Fruit fly (Drosophila melanogaster): ENCODE results near the gene CG13023.

CG13023 gene

DNA sequence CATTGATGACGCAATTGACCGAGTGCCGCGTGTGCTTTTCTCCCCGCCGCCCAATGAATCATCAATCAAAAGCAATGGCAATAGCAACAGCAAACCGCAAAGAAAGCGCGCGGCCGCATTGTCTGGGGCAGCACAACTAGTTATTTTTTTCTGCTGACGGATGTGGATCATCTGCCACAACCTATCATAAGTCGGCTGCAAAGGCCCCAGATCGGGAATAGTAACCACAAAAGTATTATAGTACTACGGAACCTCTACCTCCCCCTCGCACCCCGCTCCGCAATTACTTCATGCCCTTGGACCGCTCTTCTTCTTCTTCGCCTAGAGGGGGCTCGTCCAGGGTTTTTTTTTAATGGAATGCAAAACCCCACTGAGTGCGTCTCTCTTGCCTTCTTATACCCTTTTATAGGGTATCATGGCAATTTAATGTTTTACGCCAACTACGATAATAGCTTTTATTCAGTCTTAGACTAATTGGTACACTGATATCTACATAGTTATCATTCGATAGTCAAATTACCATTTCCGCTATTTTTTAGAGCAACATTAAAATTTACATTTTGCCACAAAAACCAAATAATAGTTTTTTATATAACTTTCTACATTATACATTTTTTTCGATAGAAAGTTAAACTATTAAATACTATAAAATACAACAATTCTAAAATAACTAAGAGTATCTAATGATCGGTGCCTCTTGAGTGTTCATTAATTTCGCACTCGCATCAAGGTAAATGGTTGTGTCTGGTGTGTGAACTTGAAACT, 29.0 kb upstream of the CG13023 start (continued):
- TF ChIP-seq unpg (GFP tag; optimal IDR thresholded peaks at IDR 0.05), result no peak
- peak; percentile 48 for TF ChIP-seq CG17385 (GFP tag; optimal IDR thresholded peaks at IDR 0.05)
- TF ChIP-seq pan (optimal IDR thresholded peaks at IDR 0.05), result no peak
- no peak for TF ChIP-seq pan (GFP tag; optimal IDR thresholded peaks at IDR 0.05 in 1 of 2, IDR thresholded peaks at IDR 0.05 in 1 of 2)
- TF ChIP-seq CG15696 (tag; optimal IDR thresholded peaks at IDR 0.05), result no peak
- no peak for TF ChIP-seq Ets97D (GFP tag; optimal IDR thresholded peaks at IDR 0.05)
- no peak for TF ChIP-seq ranshi (GFP tag; IDR thresholded peaks at IDR 0.05)
- TF ChIP-seq CG10366 (GFP tag; IDR thresholded peaks at IDR 0.05), result no peak
- TF ChIP-seq CG6175 (GFP tag; IDR thresholded peaks at IDR 0.05), result no peak
- TF ChIP-seq cad (GFP tag; optimal IDR thresholded peaks at IDR 0.05), result no peak
- TF ChIP-seq D19A (tag; optimal IDR thresholded peaks at IDR 0.05), result peak; percentile 92
- no peak for TF ChIP-seq CG7963 (GFP tag; IDR thresholded peaks at IDR 0.05; ENCODE audit: partially characterized antibody)
- no peak for TF ChIP-seq Ada2b (GFP tag; IDR thresholded peaks at IDR 0.05)
- no peak for TF ChIP-seq br (optimal IDR thresholded peaks at IDR 0.05)
- no peak for TF ChIP-seq CG31388 (GFP tag; optimal IDR thresholded peaks at IDR 0.05)
- no peak for TF ChIP-seq Gsc (GFP tag; IDR thresholded peaks at IDR 0.05)
- TF ChIP-seq CG4854 (GFP tag; optimal IDR thresholded peaks at IDR 0.05), result no peak
- TF ChIP-seq CG17829 (tag; optimal IDR thresholded peaks at IDR 0.05), result no peak
- TF ChIP-seq CG18599 (GFP tag; optimal IDR thresholded peaks at IDR 0.05), result no peak
- no peak for TF ChIP-seq al (GFP tag; IDR thresholded peaks at IDR 0.05)

DNA sequence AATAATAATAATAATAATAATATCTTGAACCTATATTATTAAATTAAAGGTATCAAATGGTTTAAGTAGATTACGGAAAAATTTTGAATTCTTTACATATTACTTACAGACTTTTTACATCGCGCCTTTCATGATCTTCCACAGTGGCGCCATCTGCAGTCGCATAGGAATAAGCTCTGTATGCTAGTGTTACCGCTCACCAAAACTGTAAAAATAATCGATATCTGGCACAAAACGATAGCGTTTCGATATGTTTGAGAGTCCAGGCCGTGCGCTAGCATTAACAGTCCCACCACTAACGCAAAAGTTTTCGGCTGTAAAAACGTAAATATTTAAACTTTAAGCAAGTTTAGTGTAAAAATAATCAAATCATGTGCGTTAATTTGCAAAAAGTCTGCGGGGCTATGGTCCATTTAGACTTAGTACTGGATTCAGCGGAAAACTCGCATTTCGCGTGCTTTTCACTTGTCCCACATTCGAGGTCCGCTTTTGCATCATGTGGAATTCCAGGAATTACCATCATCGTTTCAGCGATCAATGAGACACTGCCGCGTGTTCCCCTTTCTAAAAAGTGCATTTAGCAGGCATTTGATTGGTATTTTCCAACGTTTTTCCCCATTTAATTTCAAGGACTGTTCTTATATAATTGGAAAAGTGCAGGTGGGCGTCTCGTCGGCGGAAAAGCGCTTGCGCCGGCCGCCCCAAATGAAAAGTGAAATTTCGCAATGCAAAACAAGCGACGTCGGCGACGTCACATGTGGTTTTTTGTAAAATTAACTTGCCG, 28.2 kb upstream of the CG13023 start:
- peak; percentile 35 for TF ChIP-seq Mad (GFP tag; optimal IDR thresholded peaks at IDR 0.05)
- no peak for TF ChIP-seq CG5245 (GFP tag; optimal IDR thresholded peaks at IDR 0.05)
- peak; percentile 95 for TF ChIP-seq Sry-δ (GFP tag; optimal IDR thresholded peaks at IDR 0.05)
- TF ChIP-seq CG31224 (GFP tag; IDR thresholded peaks at IDR 0.05), result no peak
- no peak for TF ChIP-seq H2.0 (GFP tag; IDR thresholded peaks at IDR 0.05)
- peak; percentile 60 for TF ChIP-seq Xbp1 (GFP tag; optimal IDR thresholded peaks at IDR 0.05)
- TF ChIP-seq cg (GFP tag; optimal IDR thresholded peaks at IDR 0.05), result no peak
- TF ChIP-seq CG1603 (tag; optimal IDR thresholded peaks at IDR 0.05), result peak; percentile 74
- TF ChIP-seq CG10565 (GFP tag; optimal IDR thresholded peaks at IDR 0.05), result no peak
- TF ChIP-seq Dek (tag; optimal IDR thresholded peaks at IDR 0.05), result peak; percentile 40
- no peak for TF ChIP-seq CG6683 (GFP tag; optimal IDR thresholded peaks at IDR 0.05)
- no peak for TF ChIP-seq ase (GFP tag; IDR thresholded peaks at IDR 0.05)
- no peak for TF ChIP-seq Hr39 (optimal IDR thresholded peaks at IDR 0.05)
- peak; percentile 90 for TF ChIP-seq Dref (GFP tag; IDR thresholded peaks at IDR 0.05)
- TF ChIP-seq fd64A (GFP tag; optimal IDR thresholded peaks at IDR 0.05), result no peak
- peak; percentile 44; the same call in 1 of the 2 replicates for TF ChIP-seq MBD-R2 (GFP tag; IDR thresholded peaks at IDR 0.05)
- no peak for TF ChIP-seq ttk (GFP tag; IDR thresholded peaks at IDR 0.05)
- TF ChIP-seq Pdp1 (GFP tag; optimal IDR thresholded peaks at IDR 0.05), result peak in 1 of 2 experiments; percentile 92
- TF ChIP-seq tin (GFP tag; optimal IDR thresholded peaks at IDR 0.05), result peak; percentile 22
- no peak for TF ChIP-seq Ssrp (tag; optimal IDR thresholded peaks at IDR 0.05)
- TF ChIP-seq CG15514 (GFP tag; optimal IDR thresholded peaks at IDR 0.05), result peak; percentile 69
- peak; percentile 50 for TF ChIP-seq sob (GFP tag; IDR thresholded peaks at IDR 0.05)
- peak; percentile 36 for TF ChIP-seq pho (GFP tag; optimal IDR thresholded peaks at IDR 0.05)
- no peak for TF ChIP-seq CG12104 (GFP tag; optimal IDR thresholded peaks at IDR 0.05)
- TF ChIP-seq CG34224 (GFP tag; IDR thresholded peaks at IDR 0.05; ENCODE audit: partially characterized antibody), result peak; percentile 91
- TF ChIP-seq CG8944 (GFP tag; optimal IDR thresholded peaks at IDR 0.05), result no peak
- peak; percentile 40; the same call in 1 of the 2 replicates for TF ChIP-seq NFAT (GFP tag; IDR thresholded peaks at IDR 0.05)
- TF ChIP-seq CG16813 (GFP tag; IDR thresholded peaks at IDR 0.05; ENCODE audit: partially characterized antibody), result peak; percentile 88
- 0 out of 2 replicates have a peak, but pooled peaks have one; percentile 45 for TF ChIP-seq chm (GFP tag; IDR thresholded peaks at IDR 0.05)
- no peak for TF ChIP-seq repo (GFP tag; optimal IDR thresholded peaks at IDR 0.05)
